Worm (Caenorhabditis elegans) whole organism, L4 larva: Measurements from ENCODE around the gene oac-21.
A peak's percentile ranks its signal among the peaks of the same experiment; 100 is the strongest.

Experiments used
- D1046.2 ChIP-seq: fragments of 200-800 bp; sonication (Bioruptor generic); IDR thresholded peaks from 2 replicates; pipeline ENCODE4 v1.3.6; 2022; ENCODE audit warnings: missing genetic modification characterization, missing compliant biosample characterization
- F44E2.7 ChIP-seq: fragments of 200-800 bp; sonication (Bioruptor generic); IDR thresholded peaks from 2 replicates; pipeline ENCODE4 v2.1.2; 2022; ENCODE audit warnings: missing genetic modification characterization, missing compliant biosample characterization
- T20F7.1 ChIP-seq: fragments of 200-800 bp; sonication (Bioruptor generic); optimal IDR thresholded peaks from 2 replicates; lab custom pipeline; 2018; ENCODE audit warnings: mild to moderate bottlenecking, missing genetic modification characterization, missing compliant biosample characterization
- Y105C5A.15 ChIP-seq: fragments of 200-800 bp; sonication (Bioruptor generic); IDR thresholded peaks from 2 replicates; pipeline ENCODE4 v1.3.6; 2022; ENCODE audit warnings: missing genetic modification characterization, missing compliant biosample characterization
- Y5F2A.4 ChIP-seq: fragments of 200-800 bp; sonication (Bioruptor generic); optimal IDR thresholded peaks from 2 replicates; lab custom pipeline; 2018; ENCODE audit warnings: mild to moderate bottlenecking, missing genetic modification characterization, missing compliant biosample characterization
- Y75B8A.6 ChIP-seq: fragments of 200-800 bp; sonication (Bioruptor generic); IDR thresholded peaks from 2 replicates; pipeline ENCODE4 v1.3.6; 2022; ENCODE audit warnings: missing genetic modification reagents, missing genetic modification characterization, missing compliant biosample characterization
- ZK337.2 ChIP-seq: fragments of 200-800 bp; sonication (Bioruptor generic); IDR thresholded peaks from 2 replicates; pipeline ENCODE4 v1.3.6; 2022; ENCODE audit warnings: missing genetic modification reagents, missing genetic modification characterization, missing compliant biosample characterization
- ama-1 ChIP-seq: fragments of 150-350 bp; optimal IDR thresholded peaks from 2 replicates; lab custom pipeline; 2014; ENCODE audit warnings: inconsistent platforms, mixed read lengths
- arid-1 ChIP-seq: fragments of 200-800 bp; sonication (Bioruptor generic); conservative IDR thresholded peaks from 2 replicates; pipeline ENCODE4 v1.3.6; 2022; ENCODE audit warnings: missing genetic modification reagents, missing genetic modification characterization, missing compliant biosample characterization
- attf-4 ChIP-seq: sonication (generic microtip); optimal IDR thresholded peaks from 3 replicates; lab custom pipeline; 2017; ENCODE audit warnings: missing biosample characterization, missing genetic modification characterization
- ceh-20 ChIP-seq: fragments of 200-800 bp; sonication (Bioruptor generic); IDR thresholded peaks from 2 replicates; pipeline ENCODE4 v1.3.6; 2022; ENCODE audit warnings: missing genetic modification reagents, missing genetic modification characterization, missing compliant biosample characterization
- ceh-28 ChIP-seq: fragments of 150-350 bp; optimal IDR thresholded peaks from 2 replicates; lab custom pipeline; 2014; ENCODE audit warnings: missing biosample characterization, missing genetic modification reagents, missing genetic modification characterization
- ceh-62 ChIP-seq: sonication (generic microtip); optimal IDR thresholded peaks from 2 replicates; lab custom pipeline; 2017; ENCODE audit warnings: missing biosample characterization, missing genetic modification characterization
- cey-2 ChIP-seq: sonication (generic microtip); optimal IDR thresholded peaks from 3 replicates; lab custom pipeline; 2017; ENCODE audit warnings: missing genetic modification characterization, mild to moderate bottlenecking, missing compliant biosample characterization, antibody characterized with exemption, borderline replicate concordance; ENCODE audit not compliant: insufficient read depth
- ctbp-1 ChIP-seq: fragments of 200-800 bp; sonication (Bioruptor generic); IDR thresholded peaks from 2 replicates; pipeline ENCODE4 v1.3.6; 2022; ENCODE audit warnings: missing genetic modification reagents, missing genetic modification characterization, missing compliant biosample characterization
- daf-12 ChIP-seq: fragments of 150-350 bp; optimal IDR thresholded peaks from 2 replicates; lab custom pipeline; 2014; ENCODE audit warnings: missing biosample characterization, missing genetic modification reagents, missing genetic modification characterization
- daf-19 ChIP-seq: fragments of 200-800 bp; sonication (Bioruptor generic); conservative IDR thresholded peaks from 2 replicates; pipeline ENCODE4 v1.3.6; 2022; ENCODE audit warnings: missing genetic modification characterization, missing compliant biosample characterization
- daf-8 ChIP-seq: fragments of 200-800 bp; sonication (Bioruptor generic); IDR thresholded peaks from 2 replicates; pipeline ENCODE4 v1.3.6; 2022; ENCODE audit warnings: missing genetic modification characterization, missing compliant biosample characterization
- gei-8 ChIP-seq: fragments of 200-800 bp; sonication (Bioruptor generic); optimal IDR thresholded peaks from 2 replicates; lab custom pipeline; 2018; ENCODE audit warnings: mild to moderate bottlenecking, missing genetic modification characterization, missing compliant biosample characterization
- hlh-11 ChIP-seq: fragments of 200-800 bp; sonication (Bioruptor generic); optimal IDR thresholded peaks from 2 replicates; lab custom pipeline; 2018; ENCODE audit warnings: mild to moderate bottlenecking, missing genetic modification characterization, missing compliant biosample characterization
- hmg-1.1 ChIP-seq: fragments of 200-800 bp; sonication (Bioruptor generic); IDR thresholded peaks from 2 replicates; pipeline ENCODE4 v1.3.6; 2022; ENCODE audit warnings: missing genetic modification reagents, missing genetic modification characterization, missing compliant biosample characterization
- jun-1 ChIP-seq: fragments of 150-350 bp; optimal IDR thresholded peaks from 2 replicates; lab custom pipeline; 2014; ENCODE audit warnings: missing biosample characterization, missing genetic modification reagents, missing genetic modification characterization
- lin-13 ChIP-seq: fragments of 150-350 bp; optimal IDR thresholded peaks from 2 replicates; lab custom pipeline; 2014; ENCODE audit warnings: missing biosample characterization, missing genetic modification reagents, missing genetic modification characterization
- lin-15B ChIP-seq: fragments of 150-350 bp; sonication (generic microtip); optimal IDR thresholded peaks from 3 replicates; lab custom pipeline; 2014; ENCODE audit warnings: missing biosample characterization, missing genetic modification characterization
- lin-29 ChIP-seq: fragments of 200-800 bp; sonication (Bioruptor generic); IDR thresholded peaks from 2 replicates; pipeline ENCODE4 v1.3.6; 2022; ENCODE audit warnings: missing genetic modification reagents, missing genetic modification characterization, missing compliant biosample characterization
- lin-38 ChIP-seq: fragments of 200-800 bp; sonication (Bioruptor generic); IDR thresholded peaks from 2 replicates; pipeline ENCODE4 v1.3.6; 2022; ENCODE audit warnings: missing genetic modification reagents, missing genetic modification characterization, missing compliant biosample characterization
- lin-39 ChIP-seq: fragments of 150-350 bp; optimal IDR thresholded peaks from 2 replicates; lab custom pipeline; 2014; ENCODE audit warnings: missing biosample characterization, missing genetic modification reagents, missing genetic modification characterization
- lsy-2 ChIP-seq, 2 experiments: fragments of 150-350 bp in 1 of 2; sonication (generic microtip) in 1 of 2; optimal IDR thresholded peaks; 2 replicates each; lab custom pipeline; 2014 to 2017; ENCODE audit warnings: missing biosample characterization in 2 of 2, missing genetic modification characterization in 2 of 2
- madf-5 ChIP-seq, 2 experiments: fragments of 200-800 bp; sonication (Bioruptor generic); IDR thresholded peaks; 2 replicates each; pipeline ENCODE4 v1.3.6; 2022; ENCODE audit warnings: missing compliant biosample characterization in 2 of 2, missing genetic modification characterization in 2 of 2
- mes-2 ChIP-seq: sonication (generic microtip); optimal IDR thresholded peaks from 2 replicates; lab custom pipeline; 2016; ENCODE audit warnings: missing genotype, mild to moderate bottlenecking, missing genetic modification characterization, missing compliant biosample characterization; ENCODE audit not compliant: poor library complexity, severe bottlenecking
- mxl-3 ChIP-seq: fragments of 200-800 bp; sonication (Bioruptor generic); optimal IDR thresholded peaks from 2 replicates; lab custom pipeline; 2018; ENCODE audit warnings: mild to moderate bottlenecking, missing genetic modification characterization, missing compliant biosample characterization
- nhr-10 ChIP-seq: fragments of 150-350 bp; optimal IDR thresholded peaks from 2 replicates; lab custom pipeline; 2014; ENCODE audit warnings: missing biosample characterization, missing genetic modification characterization
- nhr-102 ChIP-seq: sonication (generic microtip); optimal IDR thresholded peaks from 2 replicates; lab custom pipeline; 2016; ENCODE audit warnings: mild to moderate bottlenecking, missing genetic modification characterization, moderate library complexity, missing compliant biosample characterization
- nhr-237 ChIP-seq: sonication (generic microtip); optimal IDR thresholded peaks from 2 replicates; lab custom pipeline; 2017; ENCODE audit warnings: missing biosample characterization, missing genetic modification characterization
- nhr-25 ChIP-seq: sonication (generic microtip); optimal IDR thresholded peaks from 2 replicates; lab custom pipeline; 2017; ENCODE audit warnings: missing genetic modification characterization, mild to moderate bottlenecking, missing compliant biosample characterization, antibody characterized with exemption, moderate library complexity, borderline replicate concordance; ENCODE audit not compliant: insufficient read depth
- nhr-48 ChIP-seq: sonication (generic microtip); optimal IDR thresholded peaks from 2 replicates; lab custom pipeline; 2016; ENCODE audit warnings: mild to moderate bottlenecking, missing genetic modification characterization, missing compliant biosample characterization
- nhr-76 ChIP-seq: fragments of 150-350 bp; optimal IDR thresholded peaks from 2 replicates; lab custom pipeline; 2014; ENCODE audit warnings: missing biosample characterization, missing genetic modification characterization
- pha-4 ChIP-seq, 2 experiments: fragments of 150-350 bp in 1 of 2; fragments of 200-800 bp in 1 of 2; sonication (Bioruptor generic) in 1 of 2; IDR thresholded peaks in 1 of 2; optimal IDR thresholded peaks in 1 of 2; 2 replicates each; pipeline versions ENCODE4 v1.3.6 to Lab custom; 2014 to 2022; ENCODE audit warnings: missing genetic modification characterization in 2 of 2, missing genetic modification reagents in 2 of 2, missing biosample characterization in 1 of 2, missing compliant biosample characterization in 1 of 2
- php-3 ChIP-seq: fragments of 200-800 bp; sonication (Bioruptor generic); IDR thresholded peaks from 2 replicates; pipeline ENCODE4 v1.3.6; 2022; ENCODE audit warnings: missing genetic modification reagents, missing genetic modification characterization, missing compliant biosample characterization
- rbr-2 ChIP-seq: sonication (generic microtip); optimal IDR thresholded peaks from 2 replicates; lab custom pipeline; 2016; ENCODE audit warnings: missing genotype, missing genetic modification characterization, missing compliant biosample characterization
- saeg-2 ChIP-seq: fragments of 200-800 bp; sonication (Bioruptor generic); IDR thresholded peaks from 2 replicates; pipeline ENCODE4 v1.3.6; 2022; ENCODE audit warnings: missing genetic modification reagents, missing genetic modification characterization, missing compliant biosample characterization
- skn-1 ChIP-seq: fragments of 150-350 bp; optimal IDR thresholded peaks from 2 replicates; lab custom pipeline; 2014; ENCODE audit warnings: missing biosample characterization, missing genetic modification characterization
- snpc-1.2 ChIP-seq: fragments of 200-800 bp; sonication (Bioruptor generic); IDR thresholded peaks from 2 replicates; pipeline ENCODE4 v1.3.6; 2022; ENCODE audit warnings: missing genetic modification reagents, missing genetic modification characterization, missing compliant biosample characterization
- spr-1 ChIP-seq: sonication (generic microtip); optimal IDR thresholded peaks from 2 replicates; lab custom pipeline; 2016; ENCODE audit warnings: mild to moderate bottlenecking, missing genetic modification characterization, missing compliant biosample characterization
- unc-39 ChIP-seq: sonication (generic microtip); optimal IDR thresholded peaks from 2 replicates; lab custom pipeline; 2017; ENCODE audit warnings: missing biosample characterization, missing genetic modification characterization
- unc-62 ChIP-seq, 3 experiments: fragments of 150-350 bp in 1 of 3; sonication (generic microtip); optimal IDR thresholded peaks in 2 of 3; peaks in 1 of 3; 1 replicate in 1 of 3; 2 replicates in 2 of 3; lab custom pipeline; 2014 to 2017; ENCODE audit warnings: missing biosample characterization in 3 of 3, missing genetic modification characterization in 3 of 3, missing genetic modification reagents in 3 of 3, missing genotype in 1 of 3
- zip-11 ChIP-seq: fragments of 200-800 bp; sonication (Bioruptor generic); IDR thresholded peaks from 2 replicates; pipeline ENCODE4 v1.3.6; 2022; ENCODE audit warnings: missing genetic modification characterization, missing compliant biosample characterization
- zip-2 ChIP-seq: fragments of 150-350 bp; optimal IDR thresholded peaks from 2 replicates; lab custom pipeline; 2014; ENCODE audit warnings: missing biosample characterization, missing genetic modification characterization
- ztf-11 ChIP-seq: fragments of 150-350 bp; optimal IDR thresholded peaks from 2 replicates; lab custom pipeline; 2014; ENCODE audit warnings: missing biosample characterization, missing genetic modification characterization

The oac-21 gene

DNA sequence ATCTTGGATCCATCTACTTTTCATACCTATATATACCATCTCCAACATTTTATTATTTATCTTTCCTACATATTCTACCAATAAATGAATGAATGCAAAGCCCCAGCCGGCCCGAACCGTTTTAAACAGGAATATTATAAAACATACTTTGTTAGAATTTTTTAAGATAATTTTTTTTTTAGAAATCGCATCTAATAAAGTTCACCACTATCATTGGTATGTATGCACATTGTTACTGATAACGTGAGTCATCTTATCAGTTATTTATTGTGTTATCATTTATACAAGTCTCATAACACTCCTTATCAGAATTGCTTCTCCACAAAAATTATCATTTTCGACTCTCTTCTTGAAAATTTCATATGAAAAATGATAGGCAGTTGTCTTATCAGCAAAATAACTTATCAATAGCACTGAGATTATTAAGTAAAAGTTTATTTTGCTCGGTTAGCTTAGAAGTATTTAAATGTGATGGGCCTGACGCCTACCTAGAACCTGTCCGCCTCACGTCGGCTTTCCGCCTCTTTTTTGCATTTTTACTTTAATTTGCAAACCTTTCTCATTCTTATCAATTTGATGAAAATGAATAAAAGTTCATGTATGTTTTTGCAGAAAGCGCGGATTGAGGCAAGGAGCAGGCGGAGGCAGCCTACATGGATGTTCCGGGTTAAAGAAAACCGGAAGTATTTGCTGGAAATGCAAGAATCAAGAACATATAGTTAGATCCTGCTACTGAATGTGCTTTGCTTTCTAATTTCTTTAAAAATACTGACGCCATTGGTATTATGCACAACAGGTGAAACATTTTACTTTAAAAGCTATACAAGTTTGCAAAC is 10.9 kb downstream of the oac-21 start, which contains the start of gene srz-62 (continued):
- TF ChIP-seq zip-2 (tag; lab: Kevin White, UChicago) (no peak), ceh-28 (tag; lab: Kevin White, UChicago) (no peak), unc-62 (GFP tag; optimal IDR thresholded peaks at IDR 0.05 in 1 of 2; lab: Kevin White, UChicago) (peak in 1 of 2 experiments; percentile 63), unc-62 (tag; optimal IDR thresholded peaks at IDR 0.05; lab: Kevin White, UChicago) (no peak), ZK337.2 (GFP tag; lab: Robert Waterston, UW) (no peak), lin-39 (tag; lab: Kevin White, UChicago) (no peak), nhr-10 (tag; lab: Kevin White, UChicago) (no peak), ama-1 (lab: Kevin White, UChicago) (no peak), D1046.2 (GFP tag; lab: Robert Waterston, UW) (no peak), madf-5 (GFP tag; IDR thresholded peaks at IDR 0.05; lab: Robert Waterston, UW) (no peak), lin-38 (GFP tag; lab: Robert Waterston, UW) (no peak), ceh-62 (no peak), snpc-1.2 (GFP tag; lab: Robert Waterston, UW) (no peak), jun-1 (peak; percentile 80), Y75B8A.6 (no peak), daf-19 (GFP tag; lab: Robert Waterston, UW) (no peak), skn-1 (tag; lab: Kevin White, UChicago) (no peak), ctbp-1 (GFP tag; lab: Robert Waterston, UW) (no peak), F44E2.7 (GFP tag; lab: Robert Waterston, UW) (no peak), spr-1 (no peak), gei-8 (GFP tag; lab: Kevin White, UChicago) (no peak), nhr-25 (tag; lab: Kevin White, UChicago) (no peak), ztf-11 (no peak), Y5F2A.4 (no peak), arid-1 (GFP tag; lab: Robert Waterston, UW) (no peak), nhr-102 (tag; lab: Kevin White, UChicago) (no peak), rbr-2 (tag; lab: Kevin White, UChicago) (no peak), nhr-48 (tag; lab: Kevin White, UChicago) (no peak), nhr-237 (tag; lab: Kevin White, UChicago) (no peak), hlh-11 (tag; lab: Kevin White, UChicago) (peak; percentile 86), hmg-1.1 (GFP tag; lab: Robert Waterston, UW) (no peak), attf-4 (tag; lab: Kevin White, UChicago) (no peak), cey-2 (tag; lab: Kevin White, UChicago) (no peak), php-3 (GFP tag; lab: Robert Waterston, UW) (peak; percentile 98), mes-2 (tag; lab: Kevin White, UChicago) (no peak), daf-12 (tag; lab: Kevin White, UChicago) (no peak), lin-13 (no peak), unc-39 (tag; lab: Kevin White, UChicago) (no peak), nhr-76 (tag; lab: Kevin White, UChicago) (no peak), lsy-2 (tag; optimal IDR thresholded peaks at IDR 0.05; lab: Kevin White, UChicago) (no peak), lin-29 (GFP tag; lab: Robert Waterston, UW) (no peak), Y105C5A.15 (GFP tag; lab: Robert Waterston, UW) (no peak), pha-4 (GFP tag; IDR thresholded peaks at IDR 0.05; lab: Robert Waterston, UW) (no peak), pha-4 (tag; optimal IDR thresholded peaks at IDR 0.05; lab: Kevin White, UChicago) (peak; percentile 16), zip-11 (GFP tag; lab: Robert Waterston, UW) (no peak), T20F7.1 (GFP tag; lab: Kevin White, UChicago) (peak; percentile 53), lin-15B (tag; lab: Kevin White, UChicago) (no peak), saeg-2 (GFP tag; lab: Robert Waterston, UW) (no peak), mxl-3 (GFP tag; lab: Kevin White, UChicago) (peak; percentile 13), ceh-20 (peak; percentile 66; the same call in 1 of the 2 replicates), daf-8 (GFP tag; lab: Robert Waterston, UW) (no peak)
